Comparison of ENCODE assay signal across 4 fruit fly cellular contexts in the genomic region with DNA sequence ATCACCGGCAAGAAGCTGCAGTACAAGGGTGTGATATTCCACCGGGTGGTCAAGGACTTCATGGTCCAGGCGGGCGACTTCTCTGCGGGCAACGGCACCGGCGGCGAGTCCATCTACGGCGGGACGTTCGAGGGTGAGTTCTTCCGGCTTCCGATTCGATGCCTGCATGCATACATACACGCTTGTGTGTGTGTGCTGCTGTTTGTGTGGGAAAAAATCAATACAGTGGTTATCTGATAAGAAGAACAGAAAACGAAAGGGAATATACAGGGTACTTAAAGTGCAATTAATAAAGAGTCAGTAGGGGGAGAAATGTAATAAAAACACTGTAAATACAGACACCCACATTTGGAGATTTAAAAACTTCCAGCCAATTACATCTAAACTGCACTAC.
TF ChIP-seq lines count a peak whose summit lies in the region.

No protein-coding gene starts in this region.

- no peak for TF ChIP-seq CTCF in whole organism, embryonic (GFP tag; optimal IDR thresholded peaks at IDR 0.05; lab: Kevin White, UChicago)

TF ChIP-seq in whole organism, embryonic, 481 proteins besides CTCF, POLR2A, EP300 and RAD21 (continues in another document):
- TF ChIP-seq CG1024 (GFP tag; IDR thresholded peaks at IDR 0.05; lab: Robert Waterston, UW): no peak
- TF ChIP-seq CG17568 (GFP tag; optimal IDR thresholded peaks at IDR 0.05; lab: Kevin White, UChicago): no peak
- no peak for TF ChIP-seq CG9817 (tag; optimal IDR thresholded peaks at IDR 0.05; lab: Kevin White, UChicago)
- no peak for TF ChIP-seq CG1529 (GFP tag; optimal IDR thresholded peaks at IDR 0.05; lab: Kevin White, UChicago)
- no peak for TF ChIP-seq sens (GFP tag; lab: Kevin White, UChicago)
- no peak for TF ChIP-seq BtbVII (GFP tag; optimal IDR thresholded peaks at IDR 0.05; lab: Kevin White, UChicago)
- peak; percentile 37 for TF ChIP-seq CG10979 (tag; optimal IDR thresholded peaks at IDR 0.05; lab: Kevin White, UChicago)
- no peak for TF ChIP-seq NFAT (GFP tag; IDR thresholded peaks at IDR 0.05; lab: Robert Waterston, UW)
- no peak for TF ChIP-seq yki (optimal IDR thresholded peaks at IDR 0.05; lab: Kevin White, UChicago)
- TF ChIP-seq CG12219 (GFP tag; optimal IDR thresholded peaks at IDR 0.05; lab: Kevin White, UChicago): peak; percentile 1
- TF ChIP-seq CG2678 (tag; optimal IDR thresholded peaks at IDR 0.05; lab: Kevin White, UChicago): peak; percentile 59
- TF ChIP-seq CG10565 (GFP tag; optimal IDR thresholded peaks at IDR 0.05; lab: Kevin White, UChicago): no peak
- TF ChIP-seq D (optimal IDR thresholded peaks at IDR 0.05; lab: Kevin White, UChicago): no peak
- TF ChIP-seq D (GFP tag; optimal IDR thresholded peaks at IDR 0.05; lab: Kevin White, UChicago): no peak
- TF ChIP-seq Med (GFP tag; lab: Kevin White, UChicago): peak; percentile 56
- no peak for TF ChIP-seq tgo (GFP tag; IDR thresholded peaks at IDR 0.05; lab: Robert Waterston, UW)
- peak; percentile 20 for TF ChIP-seq nau (GFP tag; optimal IDR thresholded peaks at IDR 0.05; lab: Kevin White, UChicago)
- no peak for TF ChIP-seq CG15011 (GFP tag; optimal IDR thresholded peaks at IDR 0.05; lab: Kevin White, UChicago)
- no peak for TF ChIP-seq CG3847 (GFP tag; IDR thresholded peaks at IDR 0.05; lab: Robert Waterston, UW)
- TF ChIP-seq CG4282 (GFP tag; optimal IDR thresholded peaks at IDR 0.05; lab: Kevin White, UChicago): no peak
- no peak for TF ChIP-seq exex (tag; optimal IDR thresholded peaks at IDR 0.05; lab: Kevin White, UChicago)
- TF ChIP-seq Doc3 (GFP tag; IDR thresholded peaks at IDR 0.05; lab: Robert Waterston, UW; ENCODE audit: partially characterized antibody): no peak
- TF ChIP-seq CG15269 (tag; optimal IDR thresholded peaks at IDR 0.05; lab: Kevin White, UChicago): no peak

TF ChIP-seq in whole organism, prepupa, 60 proteins besides CTCF, POLR2A, EP300 and RAD21:
- TF ChIP-seq CG34406 (GFP tag; optimal IDR thresholded peaks at IDR 0.05; lab: Kevin White, UChicago) (no peak), CG32006 (GFP tag; optimal IDR thresholded peaks at IDR 0.05; lab: Kevin White, UChicago) (peak; percentile 14), CG3919 (GFP tag; optimal IDR thresholded peaks at IDR 0.05; lab: Kevin White, UChicago) (peak; percentile 19), dsx (GFP tag; optimal IDR thresholded peaks at IDR 0.05; lab: Kevin White, UChicago; ENCODE audit: poor library complexity, severe bottlenecking) (no peak), CG8119 (GFP tag; IDR thresholded peaks at IDR 0.05; lab: Robert Waterston, UW) (peak; percentile 43; the same call in 1 of the 3 replicates), lz (GFP tag; optimal IDR thresholded peaks at IDR 0.05; lab: Kevin White, UChicago) (peak; percentile 33), pdm3 (GFP tag; optimal IDR thresholded peaks at IDR 0.05; lab: Kevin White, UChicago) (peak; percentile 8), OdsH (GFP tag; optimal IDR thresholded peaks at IDR 0.05; lab: Kevin White, UChicago) (peak; percentile 35), cyc (GFP tag; optimal IDR thresholded peaks at IDR 0.05; lab: Kevin White, UChicago) (peak; percentile 9), acj6 (GFP tag; optimal IDR thresholded peaks at IDR 0.05; lab: Kevin White, UChicago) (peak; percentile 5), Ets96B (tag; optimal IDR thresholded peaks at IDR 0.05; lab: Kevin White, UChicago) (no peak), esn (GFP tag; optimal IDR thresholded peaks at IDR 0.05; lab: Kevin White, UChicago) (peak; percentile 37), Hr39 (GFP tag; optimal IDR thresholded peaks at IDR 0.05; lab: Kevin White, UChicago) (peak; percentile 22), Lpt (GFP tag; optimal IDR thresholded peaks at IDR 0.05; lab: Kevin White, UChicago) (peak; percentile 11), svp (GFP tag; lab: Kevin White, UChicago) (peak; percentile 44), CG6163 (GFP tag; IDR thresholded peaks at IDR 0.05; lab: Robert Waterston, UW) (no peak), Eip78C (GFP tag; lab: Kevin White, UChicago) (peak; percentile 60), CG6792 (GFP tag; optimal IDR thresholded peaks at IDR 0.05; lab: Kevin White, UChicago) (peak; percentile 25), Sox14 (GFP tag; optimal IDR thresholded peaks at IDR 0.05; lab: Kevin White, UChicago) (no peak), CG6276 (GFP tag; optimal IDR thresholded peaks at IDR 0.05; lab: Kevin White, UChicago) (peak; percentile 51), CG6854 (GFP tag; optimal IDR thresholded peaks at IDR 0.05; lab: Kevin White, UChicago) (peak; percentile 45), CG11294 (GFP tag; IDR thresholded peaks at IDR 0.05; lab: Robert Waterston, UW) (peak; percentile 21; the same call in 1 of the 2 replicates)

TF ChIP-seq in whole organism, pupa, 21 proteins besides CTCF, POLR2A, EP300 and RAD21:
- TF ChIP-seq CG17806 (tag; optimal IDR thresholded peaks at IDR 0.05; lab: Kevin White, UChicago) (no peak), CG8159 (tag; optimal IDR thresholded peaks at IDR 0.05; lab: Kevin White, UChicago) (no peak), Pif1A (GFP tag; optimal IDR thresholded peaks at IDR 0.05; lab: Kevin White, UChicago) (no peak), Ets98B (GFP tag; IDR thresholded peaks at IDR 0.05; lab: Robert Waterston, UW) (peak; percentile 18), CG9948 (tag; optimal IDR thresholded peaks at IDR 0.05; lab: Kevin White, UChicago) (no peak), Pif1B (GFP tag; optimal IDR thresholded peaks at IDR 0.05; lab: Kevin White, UChicago) (no peak), CG34367 (tag; optimal IDR thresholded peaks at IDR 0.05; lab: Kevin White, UChicago) (no peak), CG15710 (tag; optimal IDR thresholded peaks at IDR 0.05; lab: Kevin White, UChicago) (no peak), CG13204 (GFP tag; optimal IDR thresholded peaks at IDR 0.05; lab: Kevin White, UChicago) (no peak), CG32121 (GFP tag; IDR thresholded peaks at IDR 0.05; lab: Robert Waterston, UW) (no peak), fd96Ca (GFP tag; IDR thresholded peaks at IDR 0.05; lab: Robert Waterston, UW) (peak; percentile 18; the same call in 2 of the 3 replicates), CG10348 (GFP tag; IDR thresholded peaks at IDR 0.05; lab: Robert Waterston, UW) (no peak), D1 (tag; optimal IDR thresholded peaks at IDR 0.05; lab: Kevin White, UChicago) (no peak), CG4496 (GFP tag; IDR thresholded peaks at IDR 0.05; lab: Robert Waterston, UW) (peak; percentile 45; the same call in 1 of the 3 replicates), CG8301 (tag; optimal IDR thresholded peaks at IDR 0.05; lab: Kevin White, UChicago) (peak; percentile 16), Snoo (tag; optimal IDR thresholded peaks at IDR 0.05; lab: Kevin White, UChicago) (no peak), gl (tag; optimal IDR thresholded peaks at IDR 0.05; lab: Kevin White, UChicago) (no peak), CG12605 (GFP tag; IDR thresholded peaks at IDR 0.05; lab: Robert Waterston, UW) (peak; percentile 18; the same call in 1 of the 2 replicates), rn (GFP tag; IDR thresholded peaks at IDR 0.05; lab: Robert Waterston, UW) (no peak), CG14655 (GFP tag; optimal IDR thresholded peaks at IDR 0.05; lab: Kevin White, UChicago) (peak; percentile 47), EcR (GFP tag; optimal IDR thresholded peaks at IDR 0.05; lab: Kevin White, UChicago) (no peak)

TF ChIP-seq in whole organism, wandering third instar larva, 38 proteins besides CTCF, POLR2A, EP300 and RAD21:
- no peak for TF ChIP-seq Vsx2 (GFP tag; optimal IDR thresholded peaks at IDR 0.05; lab: Kevin White, UChicago; ENCODE audit: partially characterized antibody)
- no peak for TF ChIP-seq tai (GFP tag; optimal IDR thresholded peaks at IDR 0.05; lab: Kevin White, UChicago)
- peak; percentile 17 for TF ChIP-seq fru (GFP tag; optimal IDR thresholded peaks at IDR 0.05; lab: Kevin White, UChicago)
- TF ChIP-seq Mio (GFP tag; optimal IDR thresholded peaks at IDR 0.05; lab: Kevin White, UChicago): no peak
- peak; percentile 18 for TF ChIP-seq br (GFP tag; optimal IDR thresholded peaks at IDR 0.05; lab: Kevin White, UChicago)
- TF ChIP-seq foxo (GFP tag; optimal IDR thresholded peaks at IDR 0.05; lab: Kevin White, UChicago): peak in 1 of 2 experiments; percentile 61
- no peak for TF ChIP-seq pan (optimal IDR thresholded peaks at IDR 0.05; lab: Kevin White, UChicago)
- TF ChIP-seq h (GFP tag; optimal IDR thresholded peaks at IDR 0.05; lab: Kevin White, UChicago): no peak
- TF ChIP-seq OdsH (GFP tag; optimal IDR thresholded peaks at IDR 0.05; lab: Kevin White, UChicago): peak; percentile 12
- peak; percentile 22 for TF ChIP-seq HLH106 (tag; optimal IDR thresholded peaks at IDR 0.05; lab: Kevin White, UChicago)
- TF ChIP-seq psq (GFP tag; optimal IDR thresholded peaks at IDR 0.05; lab: Kevin White, UChicago): no peak
- no peak for TF ChIP-seq ey (GFP tag; optimal IDR thresholded peaks at IDR 0.05; lab: Kevin White, UChicago)
- TF ChIP-seq Hnf4 (GFP tag; optimal IDR thresholded peaks at IDR 0.05; lab: Kevin White, UChicago): no peak
- peak; percentile 44 for TF ChIP-seq rgr (GFP tag; optimal IDR thresholded peaks at IDR 0.05; lab: Kevin White, UChicago)

Comparison
In these comparisons a context has a peak if more than half of its experiments do, and no peak if none do; other contexts are left out.
1. Of the 7 proteins assayed by ChIP-seq in both whole organism, embryonic and whole organism, prepupa: peak only in whole organism, embryonic: none; only in whole organism, prepupa: CG6854, Hr39 and Lpt; in both: none; in neither: 4.